Worm (Caenorhabditis elegans): ENCODE data around the gene aak-2.
A peak's percentile ranks its signal among the peaks of the same experiment; 100 is the strongest.

- TF ChIP-seq jun-1 (tag; optimal IDR thresholded peaks at IDR 0.05) = no peak
- no peak for TF ChIP-seq nhr-77 (tag; optimal IDR thresholded peaks at IDR 0.05)
- TF ChIP-seq efl-1 (optimal IDR thresholded peaks at IDR 0.05) = no peak
- peak in 1 of 2 experiments; percentile 92 for TF ChIP-seq efl-1 (GFP tag; optimal IDR thresholded peaks at IDR 0.05 in 1 of 2)
- no peak for TF ChIP-seq ama-1 (optimal IDR thresholded peaks at IDR 0.05)
- no peak for TF ChIP-seq tbx-2 (tag; optimal IDR thresholded peaks at IDR 0.05)
Measured at ce11 chrX:16813148-16813547, 17.3 kb downstream of the aak-2 start.
